Worm (Caenorhabditis elegans) whole organism, midembryonic: ENCODE measurements around the gene nhr-12.

Source experiments
- T22C8.4 ChIP-seq: fragments of 200-800 bp; sonication (Bioruptor generic); IDR thresholded peaks from 2 replicates; pipeline ENCODE4 v1.3.6; 2022; ENCODE audit warnings: missing genetic modification characterization, missing compliant biosample characterization
- cog-1 ChIP-seq: sonication (generic microtip); optimal IDR thresholded peaks from 2 replicates; lab custom pipeline; 2016; ENCODE audit warnings: missing genetic modification characterization, missing compliant biosample characterization
- flt-1 ChIP-seq: fragments of 200-800 bp; sonication (Bioruptor generic); IDR thresholded peaks from 2 replicates; pipeline ENCODE4 v1.3.6; 2022; ENCODE audit warnings: missing genetic modification characterization, missing compliant biosample characterization
- klf-2 ChIP-seq: fragments of 200-800 bp; sonication (Bioruptor generic); conservative IDR thresholded peaks from 2 replicates; pipeline ENCODE4 v1.3.6; 2022; ENCODE audit warnings: missing genetic modification reagents, missing genetic modification characterization, missing compliant biosample characterization
- med-1 ChIP-seq: sonication (generic microtip); optimal IDR thresholded peaks from 2 replicates; lab custom pipeline; 2017; ENCODE audit warnings: missing genetic modification characterization, mild to moderate bottlenecking, missing compliant biosample characterization, antibody characterized with exemption, missing genetic modification reagents; ENCODE audit not compliant: insufficient read depth
- ref-1 ChIP-seq: fragments of 200-800 bp; sonication (Bioruptor generic); conservative IDR thresholded peaks from 2 replicates; pipeline ENCODE4 v1.3.6; 2022; ENCODE audit warnings: missing genetic modification reagents, missing genetic modification characterization, missing compliant biosample characterization
- tab-1 ChIP-seq: fragments of 200-800 bp; sonication (Bioruptor generic); IDR thresholded peaks from 2 replicates; pipeline ENCODE4 v1.3.6; 2022; ENCODE audit warnings: missing genetic modification characterization, missing compliant biosample characterization
- ztf-23 ChIP-seq: fragments of 200-800 bp; sonication (Bioruptor generic); IDR thresholded peaks from 2 replicates; pipeline ENCODE4 v1.3.6; 2022; ENCODE audit warnings: missing genetic modification reagents, missing genetic modification characterization, missing compliant biosample characterization
- ztf-29 ChIP-seq: fragments of 200-800 bp; sonication (Bioruptor generic); IDR thresholded peaks from 2 replicates; pipeline ENCODE4 v1.3.6; 2022; ENCODE audit warnings: missing genetic modification reagents, missing genetic modification characterization, missing compliant biosample characterization

DNA sequence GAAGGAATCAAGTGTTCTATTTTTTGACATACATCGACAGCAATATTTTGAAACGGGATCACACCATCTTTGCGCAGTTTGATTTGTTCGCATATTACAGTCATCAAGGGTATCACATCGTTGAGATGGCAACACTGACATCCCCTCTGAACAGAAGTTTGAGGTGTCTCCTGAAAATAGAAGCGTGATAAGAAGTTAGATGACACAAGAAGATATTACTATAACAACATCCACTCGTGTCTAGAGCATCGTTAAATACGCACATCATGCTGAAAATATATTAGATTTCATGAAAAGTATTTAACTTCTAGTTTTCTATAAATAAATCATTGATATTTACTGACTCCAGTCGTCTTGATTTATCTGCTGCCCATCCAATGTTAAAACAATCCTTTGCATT is 11.1 kb downstream of the nhr-12 start:
- TF ChIP-seq ref-1 (GFP tag; lab: Robert Waterston, UW) = no peak
- no peak for TF ChIP-seq flt-1 (GFP tag; lab: Robert Waterston, UW)
- TF ChIP-seq cog-1 (tag; lab: Kevin White, UChicago) = no peak
- no peak for TF ChIP-seq T22C8.4
- no peak for TF ChIP-seq tab-1
- TF ChIP-seq ztf-23 (GFP tag; lab: Robert Waterston, UW) = no peak
- no peak for TF ChIP-seq ztf-29 (GFP tag; lab: Robert Waterston, UW)
- no peak for TF ChIP-seq klf-2 (GFP tag; lab: Robert Waterston, UW)
- no peak for TF ChIP-seq med-1 (GFP tag; lab: Kevin White, UChicago)
